Fruit fly (Drosophila melanogaster) whole organism, pupa: ENCODE data around the gene IntS2.

Source experiments
- CG14655 ChIP-seq: fragments of 200-800 bp; sonication (Bioruptor generic); optimal IDR thresholded peaks from 3 replicates; lab custom pipeline; 2017; ENCODE audit warnings: mild to moderate bottlenecking, missing biosample characterization, missing genetic modification reagents, missing genetic modification characterization
- CG32121 ChIP-seq: fragments of 200-800 bp; sonication (Bioruptor generic); IDR thresholded peaks from 2 replicates; pipeline ENCODE4 v1.3.6; 2022; ENCODE audit warnings: missing biosample characterization, missing genetic modification characterization
- CG34367 ChIP-seq: fragments of 200-800 bp; sonication (Bioruptor generic); optimal IDR thresholded peaks from 2 replicates; lab custom pipeline; 2018; ENCODE audit warnings: missing biosample characterization, mild to moderate bottlenecking, missing genetic modification characterization
- CG8159 ChIP-seq: fragments of 200-800 bp; sonication (Bioruptor generic); optimal IDR thresholded peaks from 3 replicates; lab custom pipeline; 2018; ENCODE audit warnings: missing biosample characterization, mild to moderate bottlenecking, missing genetic modification characterization, moderate library complexity
- CG8301 ChIP-seq: fragments of 200-800 bp; sonication (Bioruptor generic); optimal IDR thresholded peaks from 2 replicates; lab custom pipeline; 2018; ENCODE audit warnings: missing biosample characterization, mild to moderate bottlenecking, missing genetic modification characterization
- CG9948 ChIP-seq: fragments of 200-800 bp; sonication (Bioruptor generic); optimal IDR thresholded peaks from 2 replicates; lab custom pipeline; 2018; ENCODE audit warnings: missing biosample characterization, mild to moderate bottlenecking, missing genetic modification characterization, moderate library complexity
- D1 ChIP-seq: fragments of 200-800 bp; sonication (Bioruptor generic); optimal IDR thresholded peaks from 2 replicates; lab custom pipeline; 2018; ENCODE audit warnings: missing biosample characterization, mild to moderate bottlenecking, missing genetic modification characterization, moderate library complexity
- Ets98B ChIP-seq: fragments of 200-800 bp; sonication (Bioruptor generic); IDR thresholded peaks from 2 replicates; pipeline ENCODE4 v1.3.6; 2022; ENCODE audit warnings: missing biosample characterization, missing genetic modification characterization
- gl ChIP-seq: fragments of 200-800 bp; sonication (Bioruptor generic); optimal IDR thresholded peaks from 2 replicates; lab custom pipeline; 2018; ENCODE audit warnings: missing biosample characterization, mild to moderate bottlenecking, missing genetic modification characterization

- TF ChIP-seq CG8159 (tag; lab: Kevin White, UChicago) (peak; percentile 70), CG34367 (tag; lab: Kevin White, UChicago) (peak; percentile 29), D1 (peak; percentile 24), CG14655 (GFP tag; lab: Kevin White, UChicago) (peak; percentile 61), CG32121 (GFP tag; lab: Robert Waterston, UW) (peak; percentile 22; the same call in 1 of the 2 replicates), Ets98B (GFP tag; lab: Robert Waterston, UW) (peak; percentile 9; the same call in 1 of the 2 replicates), CG8301 (tag; lab: Kevin White, UChicago) (peak; percentile 28), gl (tag; lab: Kevin White, UChicago) (peak; percentile 18), CG9948 (tag; lab: Kevin White, UChicago) (peak; percentile 49)
Observed at dm6 chrX:17679642-17680571, 23.3 kb upstream of the IntS2 start.
